Fruit fly (Drosophila melanogaster) whole organism, embryonic: ENCODE measurements around the gene CG9970.
A peak's percentile ranks its signal among the peaks of the same experiment; 100 is the strongest.

Source experiments
- Abd-B ChIP-seq: fragments of 200-800 bp; sonication (Bioruptor generic); optimal IDR thresholded peaks from 2 replicates; lab custom pipeline; 2018; ENCODE audit warnings: missing biosample characterization, mild to moderate bottlenecking, missing genetic modification characterization, moderate library complexity
- Blimp-1 ChIP-seq: fragments of 200-800 bp; sonication (Bioruptor generic); optimal IDR thresholded peaks from 3 replicates; lab custom pipeline; 2018; ENCODE audit warnings: missing biosample characterization, missing genetic modification characterization, mild to moderate bottlenecking, moderate library complexity, missing genetic modification reagents
- CG10431 ChIP-seq: fragments of 200-800 bp; sonication (Bioruptor generic); optimal IDR thresholded peaks from 3 replicates; lab custom pipeline; 2018; ENCODE audit warnings: missing biosample characterization, mild to moderate bottlenecking, missing genetic modification characterization
- CG10462 ChIP-seq: fragments of 200-800 bp; sonication (Bioruptor generic); optimal IDR thresholded peaks from 2 replicates; lab custom pipeline; 2016; ENCODE audit warnings: missing biosample characterization, missing genetic modification characterization
- CG10979 ChIP-seq: fragments of 200-800 bp; sonication (Bioruptor generic); optimal IDR thresholded peaks from 2 replicates; lab custom pipeline; 2018; ENCODE audit warnings: missing biosample characterization, mild to moderate bottlenecking, missing genetic modification characterization, moderate library complexity
- CG11504 ChIP-seq: fragments of 200-800 bp; sonication (Bioruptor generic); optimal IDR thresholded peaks from 3 replicates; lab custom pipeline; 2019; ENCODE audit warnings: missing biosample characterization, mild to moderate bottlenecking, missing genetic modification characterization, moderate library complexity
- CG15601 ChIP-seq: fragments of 200-800 bp; sonication (Bioruptor generic); optimal IDR thresholded peaks from 3 replicates; lab custom pipeline; 2019; ENCODE audit warnings: missing biosample characterization, mild to moderate bottlenecking, missing genetic modification characterization, moderate library complexity
- CG15696 ChIP-seq: fragments of 200-800 bp; sonication (Bioruptor generic); optimal IDR thresholded peaks from 2 replicates; lab custom pipeline; 2019; ENCODE audit warnings: missing biosample characterization, mild to moderate bottlenecking, missing genetic modification characterization, moderate library complexity
- CG16815 ChIP-seq: fragments of 200-800 bp; sonication (Bioruptor generic); optimal IDR thresholded peaks from 3 replicates; lab custom pipeline; 2017; ENCODE audit warnings: missing biosample characterization, mild to moderate bottlenecking, missing genetic modification characterization
- CG18599 ChIP-seq: fragments of 200-800 bp; sonication (Bioruptor generic); optimal IDR thresholded peaks from 3 replicates; lab custom pipeline; 2017; ENCODE audit warnings: missing biosample characterization, missing genetic modification characterization, mild to moderate bottlenecking, moderate library complexity, missing genetic modification reagents
- CG2712 ChIP-seq: fragments of 200-800 bp; optimal IDR thresholded peaks from 3 replicates; lab custom pipeline; 2019; ENCODE audit warnings: missing biosample characterization, mild to moderate bottlenecking, missing genetic modification characterization, moderate library complexity
- CG32772 ChIP-seq: fragments of 200-800 bp; sonication (Bioruptor generic); IDR thresholded peaks from 2 replicates; pipeline ENCODE4 v1.3.6; 2022; ENCODE audit warnings: missing biosample characterization, missing genetic modification characterization
- CG34224 ChIP-seq: fragments of 200-800 bp; sonication (Bioruptor generic); IDR thresholded peaks from 3 replicates; pipeline ENCODE4 v1.3.6; 2022; ENCODE audit warnings: missing biosample characterization, missing genetic modification characterization; ENCODE audit not compliant: partially characterized antibody
- CG34376 ChIP-seq: fragments of 200-800 bp; sonication (Bioruptor generic); optimal IDR thresholded peaks from 2 replicates; lab custom pipeline; 2018; ENCODE audit warnings: missing biosample characterization, mild to moderate bottlenecking, missing genetic modification characterization
- CG6272 ChIP-seq: fragments of 200-800 bp; sonication (Bioruptor generic); IDR thresholded peaks from 2 replicates; pipeline ENCODE4 v1.3.6; 2022; ENCODE audit warnings: missing biosample characterization, missing genetic modification characterization
- CG6813 ChIP-seq: fragments of 200-800 bp; sonication (Bioruptor generic); optimal IDR thresholded peaks from 2 replicates; lab custom pipeline; 2017; ENCODE audit warnings: missing biosample characterization, missing genetic modification characterization, mild to moderate bottlenecking, moderate library complexity, missing genetic modification reagents
- CG7987 ChIP-seq: fragments of 200-800 bp; sonication (Bioruptor generic); optimal IDR thresholded peaks from 2 replicates; lab custom pipeline; 2018; ENCODE audit warnings: missing biosample characterization, mild to moderate bottlenecking, missing genetic modification characterization, moderate library complexity
- CG8359 ChIP-seq: fragments of 200-800 bp; sonication (Bioruptor generic); optimal IDR thresholded peaks from 2 replicates; lab custom pipeline; 2017; ENCODE audit warnings: missing biosample characterization, mild to moderate bottlenecking, missing genetic modification characterization, borderline replicate concordance
- CG9437 ChIP-seq: fragments of 200-800 bp; sonication (Bioruptor generic); optimal IDR thresholded peaks from 2 replicates; lab custom pipeline; 2018; ENCODE audit warnings: missing biosample characterization, mild to moderate bottlenecking, missing genetic modification characterization
- CG9727 ChIP-seq: fragments of 200-800 bp; sonication (Bioruptor generic); optimal IDR thresholded peaks from 3 replicates; lab custom pipeline; 2017; ENCODE audit warnings: missing biosample characterization, mild to moderate bottlenecking, missing genetic modification characterization
- CG9817 ChIP-seq: fragments of 200-800 bp; sonication (Bioruptor generic); optimal IDR thresholded peaks from 2 replicates; lab custom pipeline; 2018; ENCODE audit warnings: missing biosample characterization, mild to moderate bottlenecking, missing genetic modification characterization, moderate library complexity
- D19A ChIP-seq: fragments of 200-800 bp; optimal IDR thresholded peaks from 3 replicates; lab custom pipeline; 2019; ENCODE audit warnings: missing biosample characterization, mild to moderate bottlenecking, missing genetic modification characterization, moderate library complexity
- Dfd ChIP-seq, 2 experiments: fragments of >200 bp; optimal IDR thresholded peaks; 2 replicates each; lab custom pipeline; 2017; ENCODE audit warnings: missing biosample characterization in 2 of 2, missing genetic modification characterization in 2 of 2
- E2f1 ChIP-seq: fragments of 200-800 bp; sonication (Bioruptor generic); IDR thresholded peaks from 2 replicates; pipeline ENCODE4 v1.3.6; 2022; ENCODE audit warnings: missing biosample characterization, missing genetic modification characterization
- ERR ChIP-seq: fragments of 200-800 bp; sonication (Bioruptor generic); optimal IDR thresholded peaks from 2 replicates; lab custom pipeline; 2016; ENCODE audit warnings: missing biosample characterization, missing genetic modification characterization
- Kr ChIP-seq: fragments of 200-800 bp; sonication (Bioruptor generic); optimal IDR thresholded peaks from 2 replicates; lab custom pipeline; 2017; ENCODE audit warnings: missing biosample characterization, mild to moderate bottlenecking, missing genetic modification characterization
- MBD-R2 ChIP-seq: fragments of 200-800 bp; sonication (Bioruptor generic); IDR thresholded peaks from 2 replicates; pipeline ENCODE4 v1.3.6; 2022; ENCODE audit warnings: missing biosample characterization, missing genetic modification characterization
- Nf-YC ChIP-seq: fragments of 200-800 bp; optimal IDR thresholded peaks from 3 replicates; lab custom pipeline; 2019; ENCODE audit warnings: missing biosample characterization, mild to moderate bottlenecking, missing genetic modification characterization, moderate library complexity
- Oaz ChIP-seq: fragments of 200-800 bp; sonication (Bioruptor generic); IDR thresholded peaks from 2 replicates; pipeline ENCODE4 v1.3.6; 2022; ENCODE audit warnings: missing biosample characterization, missing genetic modification characterization
- Opbp ChIP-seq: fragments of 200-800 bp; sonication (Bioruptor generic); IDR thresholded peaks from 3 replicates; pipeline ENCODE4 v1.3.6; 2022; ENCODE audit warnings: missing biosample characterization, missing genetic modification characterization; ENCODE audit not compliant: partially characterized antibody
- Rfx ChIP-seq: fragments of 200-800 bp; sonication (Bioruptor generic); IDR thresholded peaks from 2 replicates; pipeline ENCODE4 v1.3.6; 2022; ENCODE audit warnings: missing biosample characterization, missing genetic modification characterization
- Sox100B ChIP-seq: fragments of 200-800 bp; sonication (Bioruptor generic); optimal IDR thresholded peaks from 3 replicates; lab custom pipeline; 2018; ENCODE audit warnings: missing biosample characterization, mild to moderate bottlenecking, missing genetic modification characterization
- Xrp1 ChIP-seq: fragments of 200-800 bp; sonication (Bioruptor generic); IDR thresholded peaks from 2 replicates; pipeline ENCODE4 v1.3.6; 2022; ENCODE audit warnings: missing biosample characterization, missing genetic modification characterization
- ac ChIP-seq: fragments of 200-800 bp; sonication (Bioruptor generic); optimal IDR thresholded peaks from 3 replicates; lab custom pipeline; 2017; ENCODE audit warnings: missing biosample characterization, mild to moderate bottlenecking, missing genetic modification characterization
- ato ChIP-seq: fragments of 200-800 bp; sonication (Bioruptor generic); IDR thresholded peaks from 2 replicates; pipeline ENCODE4 v1.3.6; 2022; ENCODE audit warnings: missing biosample characterization, missing genetic modification characterization; ENCODE audit not compliant: partially characterized antibody
- br ChIP-seq: fragments of >200 bp; optimal IDR thresholded peaks from 2 replicates; lab custom pipeline; 2017
- bsh ChIP-seq, 2 experiments: fragments of 200-800 bp; sonication (Bioruptor generic); optimal IDR thresholded peaks; 2 replicates each; lab custom pipeline; 2017 to 2018; ENCODE audit warnings: mild to moderate bottlenecking in 2 of 2, missing biosample characterization in 2 of 2, missing genetic modification characterization in 2 of 2, moderate library complexity in 1 of 2
- disco-r ChIP-seq: fragments of 200-800 bp; sonication (Bioruptor generic); optimal IDR thresholded peaks from 2 replicates; lab custom pipeline; 2016; ENCODE audit warnings: missing biosample characterization, missing genetic modification characterization
- dmrt99B ChIP-seq: fragments of 200-800 bp; sonication (Bioruptor generic); optimal IDR thresholded peaks from 2 replicates; lab custom pipeline; 2018; ENCODE audit warnings: missing biosample characterization, mild to moderate bottlenecking, missing genetic modification characterization, moderate library complexity
- dysf ChIP-seq: fragments of 200-800 bp; sonication (Bioruptor generic); IDR thresholded peaks from 3 replicates; pipeline ENCODE4 v1.3.6; 2022; ENCODE audit warnings: missing biosample characterization, missing genetic modification characterization
- ewg ChIP-seq: fragments of 200-800 bp; sonication (Bioruptor generic); optimal IDR thresholded peaks from 3 replicates; lab custom pipeline; 2017; ENCODE audit warnings: mild to moderate bottlenecking, missing biosample characterization, missing genetic modification reagents, missing genetic modification characterization
- insv ChIP-seq, 2 experiments: fragments of 200-800 bp; sonication (Bioruptor generic); optimal IDR thresholded peaks; 3 replicates each; lab custom pipeline; 2016 to 2018; ENCODE audit warnings: missing biosample characterization in 2 of 2, missing genetic modification characterization in 2 of 2
- jigr1 ChIP-seq: fragments of 200-800 bp; sonication (Bioruptor generic); IDR thresholded peaks from 3 replicates; pipeline ENCODE4 v1.3.6; 2022; ENCODE audit warnings: missing biosample characterization, missing genetic modification characterization
- nmo ChIP-seq: fragments of 200-800 bp; sonication (Bioruptor generic); optimal IDR thresholded peaks from 2 replicates; lab custom pipeline; 2018; ENCODE audit warnings: missing biosample characterization, mild to moderate bottlenecking, missing genetic modification characterization, moderate library complexity
- sc ChIP-seq, 3 experiments: fragments of >200 bp in 2 of 3; fragments of 200-800 bp in 1 of 3; sonication (Bioruptor generic) in 1 of 3; optimal IDR thresholded peaks; 2 replicates in 2 of 3; 3 replicates in 1 of 3; lab custom pipeline; 2017; ENCODE audit warnings: mild to moderate bottlenecking in 1 of 3, missing biosample characterization in 1 of 3, missing genetic modification characterization in 1 of 3, missing genetic modification reagents in 1 of 3
- schlank ChIP-seq: fragments of 200-800 bp; sonication (Bioruptor generic); optimal IDR thresholded peaks from 2 replicates; lab custom pipeline; 2018; ENCODE audit warnings: missing biosample characterization, mild to moderate bottlenecking, missing genetic modification characterization
- ssp ChIP-seq: fragments of 200-800 bp; sonication (Bioruptor generic); IDR thresholded peaks from 2 replicates; pipeline ENCODE4 v1.3.6; 2022; ENCODE audit warnings: missing biosample characterization, missing genetic modification characterization
- tna ChIP-seq: fragments of 200-800 bp; sonication (Bioruptor generic); IDR thresholded peaks from 2 replicates; pipeline ENCODE4 v1.3.6; 2022; ENCODE audit warnings: missing biosample characterization, missing genetic modification characterization; ENCODE audit not compliant: partially characterized antibody

The CG9970 gene

DNA sequence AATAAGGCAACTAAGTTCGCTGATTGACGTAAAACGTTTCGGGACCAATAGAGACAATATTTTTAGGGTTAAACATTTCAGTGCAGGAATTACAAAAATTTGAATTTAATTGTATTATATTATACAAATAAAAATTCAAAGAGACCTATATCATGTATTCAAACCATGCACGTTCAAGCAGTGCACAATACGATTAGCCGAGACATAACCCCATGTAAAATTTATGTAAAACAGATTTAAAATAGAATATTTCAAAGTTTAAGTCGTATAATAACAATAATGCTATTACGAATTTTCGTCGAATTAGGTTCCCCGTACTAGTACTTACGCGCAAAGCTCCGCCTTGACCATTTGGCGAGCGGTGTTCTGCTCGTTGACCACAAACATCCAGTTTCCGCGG is 30.9 kb downstream of the CG9970 start (continued):
- no peak for TF ChIP-seq CG6272 (GFP tag; lab: Robert Waterston, UW)
- TF ChIP-seq Opbp (GFP tag; lab: Robert Waterston, UW): peak; percentile 21; the same call in 1 of the 3 replicates
- TF ChIP-seq Abd-B (GFP tag; lab: Kevin White, UChicago): peak; percentile 62
- no peak for TF ChIP-seq br (lab: Kevin White, UChicago)
- no peak for TF ChIP-seq CG34224 (GFP tag; lab: Robert Waterston, UW)
- TF ChIP-seq disco-r (GFP tag; lab: Kevin White, UChicago): no peak
- TF ChIP-seq CG6813 (GFP tag; lab: Kevin White, UChicago): no peak
- peak in 1 of 2 experiments; percentile 33 for TF ChIP-seq Dfd (GFP tag; optimal IDR thresholded peaks at IDR 0.05; lab: Kevin White, UChicago)
- no peak for TF ChIP-seq CG16815 (GFP tag; lab: Kevin White, UChicago)
- no peak for TF ChIP-seq CG10431 (GFP tag; lab: Kevin White, UChicago)
- no peak for TF ChIP-seq Sox100B (GFP tag; lab: Kevin White, UChicago)
- no peak for TF ChIP-seq MBD-R2 (GFP tag; lab: Robert Waterston, UW)

DNA sequence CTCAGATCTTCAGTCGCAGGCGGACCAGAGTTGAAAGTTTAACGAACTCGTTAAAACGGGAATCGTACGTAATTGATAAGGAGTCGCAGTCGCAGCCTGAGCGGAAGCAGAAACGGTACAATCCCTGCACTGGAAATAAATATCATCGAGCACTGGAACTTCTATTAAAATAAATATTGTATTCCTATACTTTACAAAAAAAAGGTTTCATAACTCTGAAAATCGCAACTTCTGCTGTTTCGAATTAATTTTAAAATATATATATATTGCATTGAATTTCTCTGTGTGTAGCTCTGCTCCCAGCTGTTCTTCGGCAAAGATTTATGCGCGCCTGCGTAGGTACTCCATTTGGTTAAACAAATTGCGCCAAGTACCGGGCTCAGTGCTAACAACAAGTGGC is 32.0 kb downstream of the CG9970 start:
- TF ChIP-seq ERR (GFP tag; lab: Kevin White, UChicago): no peak
- peak; percentile 18 for TF ChIP-seq ac (GFP tag; lab: Kevin White, UChicago)
- 0 out of 2 replicates have a peak, but pooled peaks have one; percentile 33 for TF ChIP-seq CG32772 (GFP tag; lab: Robert Waterston, UW)
- TF ChIP-seq dysf (GFP tag; lab: Robert Waterston, UW): 0 out of 3 replicates have a peak, but pooled peaks have one; percentile 33
- no peak for TF ChIP-seq CG9817 (tag; lab: Kevin White, UChicago)
- peak; percentile 14 for TF ChIP-seq dmrt99B (tag; lab: Kevin White, UChicago)
- TF ChIP-seq Kr (GFP tag; lab: Kevin White, UChicago): no peak
- TF ChIP-seq nmo: peak; percentile 8
- no peak for TF ChIP-seq insv (GFP tag; optimal IDR thresholded peaks at IDR 0.05; lab: Kevin White, UChicago)
- peak; percentile 22 for TF ChIP-seq CG15696
- TF ChIP-seq schlank (tag; lab: Kevin White, UChicago): no peak
- no peak for TF ChIP-seq Rfx (GFP tag; lab: Robert Waterston, UW)
- TF ChIP-seq CG15601: no peak
- no peak for TF ChIP-seq CG9437
- TF ChIP-seq Xrp1 (GFP tag; lab: Robert Waterston, UW): peak; percentile 65
- TF ChIP-seq CG10979 (tag; lab: Kevin White, UChicago): peak; percentile 52
- TF ChIP-seq CG34376 (GFP tag; lab: Kevin White, UChicago): no peak
- no peak for TF ChIP-seq sc (optimal IDR thresholded peaks at IDR 0.05; lab: Kevin White, UChicago)
- TF ChIP-seq sc (GFP tag; optimal IDR thresholded peaks at IDR 0.05; lab: Kevin White, UChicago): peak; percentile 17
- peak; percentile 28 for TF ChIP-seq CG8359 (GFP tag; lab: Kevin White, UChicago)
- TF ChIP-seq ato (GFP tag; lab: Robert Waterston, UW): no peak
- TF ChIP-seq CG2712 (tag; lab: Kevin White, UChicago): peak; percentile 58
- no peak for TF ChIP-seq CG7987
- no peak for TF ChIP-seq Oaz (GFP tag; lab: Robert Waterston, UW)
- no peak for TF ChIP-seq Nf-YC
- TF ChIP-seq CG11504 (tag; lab: Kevin White, UChicago): peak; percentile 27
- TF ChIP-seq CG9727 (GFP tag; lab: Kevin White, UChicago): peak; percentile 70
- peak in 1 of 2 experiments; percentile 21 for TF ChIP-seq bsh (GFP tag; optimal IDR thresholded peaks at IDR 0.05; lab: Kevin White, UChicago)
- peak; percentile 41 for TF ChIP-seq CG18599 (GFP tag; lab: Kevin White, UChicago)
- no peak for TF ChIP-seq D19A (tag; lab: Kevin White, UChicago)
- peak; percentile 19 for TF ChIP-seq Blimp-1
- no peak for TF ChIP-seq jigr1 (GFP tag; lab: Robert Waterston, UW)
- no peak for TF ChIP-seq tna
- TF ChIP-seq CG10462 (GFP tag; lab: Kevin White, UChicago): peak; percentile 18
- no peak for TF ChIP-seq ssp
- TF ChIP-seq E2f1: 0 out of 2 replicates have a peak, but pooled peaks have one; percentile 11
- peak; percentile 14 for TF ChIP-seq ewg (GFP tag; lab: Kevin White, UChicago)
